Worm (Caenorhabditis elegans): ENCODE results near the gene such-1.
A peak's percentile ranks its signal among the peaks of the same experiment; 100 is the strongest.

Gene such-1

ce11 chrIII:11474674-11475306 lies 48.8 kb downstream of the such-1 start:
- TF ChIP-seq ceh-36 (tag; optimal IDR thresholded peaks at IDR 0.05) (peak; percentile 79), ets-7 (tag; optimal IDR thresholded peaks at IDR 0.05) (no peak)

ce11 chrIII:11472861-11473260 lies 50.7 kb downstream of the such-1 start:
- TF ChIP-seq ets-7 (tag; optimal IDR thresholded peaks at IDR 0.05) (no peak), aly-1 (tag; optimal IDR thresholded peaks at IDR 0.05) (no peak), ceh-36 (tag; optimal IDR thresholded peaks at IDR 0.05) (no peak), tbx-37 (GFP tag; conservative IDR thresholded peaks at IDR 0.05) (no peak), sea-1 (GFP tag; conservative IDR thresholded peaks at IDR 0.05) (no peak), tbx-11 (GFP tag; IDR thresholded peaks at IDR 0.05) (no peak), ceh-13 (GFP tag; optimal IDR thresholded peaks at IDR 0.05) (no peak)

DNA sequence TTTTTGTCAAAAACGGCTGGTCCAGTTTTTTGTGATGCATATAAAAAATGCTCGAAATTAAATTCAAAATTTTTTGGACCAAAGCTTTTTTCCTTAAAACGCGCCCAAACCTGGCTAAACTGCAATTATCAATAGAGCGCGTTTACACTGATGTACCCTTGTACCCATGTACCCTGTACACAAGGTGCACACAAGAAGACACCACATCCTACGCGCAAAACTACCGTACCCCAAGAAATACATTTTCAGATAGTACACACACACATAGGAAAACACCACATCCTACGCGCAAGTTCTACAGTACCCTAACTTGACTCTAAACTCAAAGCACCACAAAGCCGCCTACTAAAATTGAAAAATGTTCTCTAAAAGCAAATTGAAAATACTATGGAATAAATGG lies 52.2 kb downstream of the such-1 start:
- TF ChIP-seq flt-1 (GFP tag; IDR thresholded peaks at IDR 0.05) (no peak), scrt-1 (GFP tag; IDR thresholded peaks at IDR 0.05) (no peak), ceh-13 (GFP tag; optimal IDR thresholded peaks at IDR 0.05) (no peak), ets-7 (tag; optimal IDR thresholded peaks at IDR 0.05) (no peak), tbx-37 (GFP tag; conservative IDR thresholded peaks at IDR 0.05) (no peak)

ce11 chrIII:11470311-11470858 lies 53.2 kb downstream of the such-1 start, which contains the start of gene bed-2:
bed-2 (minus strand) TSS chrIII:11470808.
- no peak for TF ChIP-seq tbx-11 (GFP tag; IDR thresholded peaks at IDR 0.05)
- TF ChIP-seq tra-4 (tag; optimal IDR thresholded peaks at IDR 0.05): no peak
- no peak for TF ChIP-seq aly-1 (tag; optimal IDR thresholded peaks at IDR 0.05)
- TF ChIP-seq ceh-36 (tag; optimal IDR thresholded peaks at IDR 0.05): no peak
- no peak for TF ChIP-seq F13C5.2 (tag; optimal IDR thresholded peaks at IDR 0.05)
- TF ChIP-seq pes-1 (GFP tag; IDR thresholded peaks at IDR 0.05): no peak
- TF ChIP-seq ceh-13 (GFP tag; optimal IDR thresholded peaks at IDR 0.05): no peak
- no peak for TF ChIP-seq flt-1 (GFP tag; IDR thresholded peaks at IDR 0.05)
- TF ChIP-seq hmbx-1 (tag; optimal IDR thresholded peaks at IDR 0.05): no peak
- TF ChIP-seq sea-1 (GFP tag; conservative IDR thresholded peaks at IDR 0.05): no peak
- TF ChIP-seq B0310.2 (tag; optimal IDR thresholded peaks at IDR 0.05): no peak
- TF ChIP-seq scrt-1 (GFP tag; IDR thresholded peaks at IDR 0.05): no peak
- no peak for TF ChIP-seq hmg-4 (GFP tag; optimal IDR thresholded peaks at IDR 0.05)
- no peak for TF ChIP-seq ets-7 (tag; optimal IDR thresholded peaks at IDR 0.05)
- TF ChIP-seq hnd-1 (tag; optimal IDR thresholded peaks at IDR 0.05): no peak
- no peak for TF ChIP-seq ama-1 (optimal IDR thresholded peaks at IDR 0.05)
- TF ChIP-seq tbx-37 (GFP tag; conservative IDR thresholded peaks at IDR 0.05): no peak

ce11 chrIII:11467631-11468481 lies 55.7 kb downstream of the such-1 start:
- TF ChIP-seq aly-1 (tag; optimal IDR thresholded peaks at IDR 0.05) (no peak), hmbx-1 (tag; optimal IDR thresholded peaks at IDR 0.05) (no peak), sea-1 (GFP tag; conservative IDR thresholded peaks at IDR 0.05) (0 out of 2 replicates have a peak, but pooled peaks have one; percentile 17), tbx-11 (GFP tag; IDR thresholded peaks at IDR 0.05) (no peak), scrt-1 (GFP tag; IDR thresholded peaks at IDR 0.05) (0 out of 2 replicates have a peak, but pooled peaks have one; percentile 31), hmg-4 (GFP tag; optimal IDR thresholded peaks at IDR 0.05) (peak; percentile 35), ceh-36 (tag; optimal IDR thresholded peaks at IDR 0.05) (no peak)

- no peak for TF ChIP-seq ets-7 (tag; optimal IDR thresholded peaks at IDR 0.05)
- no peak for TF ChIP-seq scrt-1 (GFP tag; IDR thresholded peaks at IDR 0.05)
- TF ChIP-seq aly-1 (tag; optimal IDR thresholded peaks at IDR 0.05): peak; percentile 54
Observed at ce11 chrIII:11466420-11467188, 57.0 kb downstream of the such-1 start.

- 0 out of 2 replicates have a peak, but pooled peaks have one; percentile 41 for TF ChIP-seq pes-1 (GFP tag; IDR thresholded peaks at IDR 0.05)
- TF ChIP-seq ceh-13 (GFP tag; optimal IDR thresholded peaks at IDR 0.05): no peak
- no peak for TF ChIP-seq tbx-11 (GFP tag; IDR thresholded peaks at IDR 0.05)
- TF ChIP-seq hmbx-1 (tag; optimal IDR thresholded peaks at IDR 0.05): no peak
- TF ChIP-seq hnd-1 (tag; optimal IDR thresholded peaks at IDR 0.05): no peak
Observed at ce11 chrIII:11465394-11465948, 58.1 kb downstream of the such-1 start.

- no peak for TF ChIP-seq ceh-13 (GFP tag; optimal IDR thresholded peaks at IDR 0.05)
- no peak for TF ChIP-seq ama-1 (optimal IDR thresholded peaks at IDR 0.05)
- no peak for TF ChIP-seq hmg-4 (GFP tag; optimal IDR thresholded peaks at IDR 0.05)
- TF ChIP-seq ceh-36 (tag; optimal IDR thresholded peaks at IDR 0.05): no peak
- TF ChIP-seq tbx-37 (GFP tag; conservative IDR thresholded peaks at IDR 0.05): no peak
- TF ChIP-seq F13C5.2 (tag; optimal IDR thresholded peaks at IDR 0.05): no peak
- TF ChIP-seq hnd-1 (tag; optimal IDR thresholded peaks at IDR 0.05): no peak
- no peak for TF ChIP-seq hmbx-1 (tag; optimal IDR thresholded peaks at IDR 0.05)
- TF ChIP-seq tbx-11 (GFP tag; IDR thresholded peaks at IDR 0.05): 0 out of 2 replicates have a peak, but pooled peaks have one; percentile 15
- TF ChIP-seq pes-1 (GFP tag; IDR thresholded peaks at IDR 0.05): 0 out of 2 replicates have a peak, but pooled peaks have one; percentile 31
- no peak for TF ChIP-seq B0310.2 (tag; optimal IDR thresholded peaks at IDR 0.05)
- TF ChIP-seq flt-1 (GFP tag; IDR thresholded peaks at IDR 0.05): no peak
- TF ChIP-seq sea-1 (GFP tag; conservative IDR thresholded peaks at IDR 0.05): 0 out of 2 replicates have a peak, but pooled peaks have one; percentile 33
- TF ChIP-seq tra-4 (tag; optimal IDR thresholded peaks at IDR 0.05): no peak
Observed at ce11 chrIII:11463726-11464125, 59.8 kb downstream of the such-1 start.
